Fruit fly (Drosophila melanogaster): ENCODE data around the gene S-Lap1.

Gene S-Lap1

dm6 chr3L:8659601-8660000, 42.6 kb downstream of the S-Lap1 start:
- TF ChIP-seq tj (GFP tag; optimal IDR thresholded peaks at IDR 0.05) (peak; percentile 93), cic (GFP tag; optimal IDR thresholded peaks at IDR 0.05) (no peak)

- TF ChIP-seq cic (GFP tag; optimal IDR thresholded peaks at IDR 0.05) (no peak), CG7045 (GFP tag; optimal IDR thresholded peaks at IDR 0.05) (no peak), pad (GFP tag; optimal IDR thresholded peaks at IDR 0.05) (no peak), ovo (GFP tag; optimal IDR thresholded peaks at IDR 0.05) (no peak), Hr96 (GFP tag; optimal IDR thresholded peaks at IDR 0.05) (no peak), CG1620 (GFP tag; optimal IDR thresholded peaks at IDR 0.05) (no peak), CG7101 (tag; optimal IDR thresholded peaks at IDR 0.05) (no peak), tj (GFP tag; optimal IDR thresholded peaks at IDR 0.05) (no peak), CG33017 (tag; optimal IDR thresholded peaks at IDR 0.05) (no peak), bab1 (GFP tag; optimal IDR thresholded peaks at IDR 0.05) (no peak), Mnt (GFP tag; optimal IDR thresholded peaks at IDR 0.05) (no peak)
Measured at dm6 chr3L:8660800-8661199, 43.8 kb downstream of the S-Lap1 start.

- no peak for TF ChIP-seq cnc (optimal IDR thresholded peaks at IDR 0.05)
- TF ChIP-seq tj (GFP tag; optimal IDR thresholded peaks at IDR 0.05), result peak; percentile 99
- no peak for TF ChIP-seq CG5204 (GFP tag; optimal IDR thresholded peaks at IDR 0.05)
- no peak for TF ChIP-seq kay (GFP tag; ENCODE audit: borderline replicate concordance)
- TF ChIP-seq CG7101 (tag; optimal IDR thresholded peaks at IDR 0.05), result no peak
Measured at dm6 chr3L:8661793-8662669, 45.0 kb downstream of the S-Lap1 start.

dm6 chr3L:8666098-8666497, 49.1 kb downstream of the S-Lap1 start:
- no peak for TF ChIP-seq tj (GFP tag; optimal IDR thresholded peaks at IDR 0.05)
- no peak for TF ChIP-seq kay (GFP tag; ENCODE audit: borderline replicate concordance)
- no peak for TF ChIP-seq Hr96 (GFP tag; optimal IDR thresholded peaks at IDR 0.05)
- TF ChIP-seq CG7101 (tag; optimal IDR thresholded peaks at IDR 0.05), result no peak
- TF ChIP-seq cic (GFP tag; optimal IDR thresholded peaks at IDR 0.05), result no peak
- TF ChIP-seq Clk (GFP tag; optimal IDR thresholded peaks at IDR 0.05), result no peak
- TF ChIP-seq CG14711 (tag; optimal IDR thresholded peaks at IDR 0.05), result no peak
- TF ChIP-seq cnc (optimal IDR thresholded peaks at IDR 0.05), result no peak
- no peak for TF ChIP-seq toe (GFP tag; optimal IDR thresholded peaks at IDR 0.05)
- no peak for TF ChIP-seq pad (GFP tag; optimal IDR thresholded peaks at IDR 0.05)
- no peak for TF ChIP-seq CG11617 (GFP tag; optimal IDR thresholded peaks at IDR 0.05)
- no peak for TF ChIP-seq CG5204 (GFP tag; optimal IDR thresholded peaks at IDR 0.05)

dm6 chr3L:8667809-8668593, 51.0 kb downstream of the S-Lap1 start:
- no peak for TF ChIP-seq cic (GFP tag; optimal IDR thresholded peaks at IDR 0.05)
- no peak for TF ChIP-seq CG12768 (GFP tag; optimal IDR thresholded peaks at IDR 0.05)
- no peak for TF ChIP-seq toe (GFP tag; optimal IDR thresholded peaks at IDR 0.05)
- no peak for TF ChIP-seq CG1620 (GFP tag; optimal IDR thresholded peaks at IDR 0.05)
- no peak for TF ChIP-seq Clk (GFP tag; optimal IDR thresholded peaks at IDR 0.05)
- TF ChIP-seq CG7101 (tag; optimal IDR thresholded peaks at IDR 0.05), result no peak
- no peak for TF ChIP-seq CG11617 (GFP tag; optimal IDR thresholded peaks at IDR 0.05)
- no peak for TF ChIP-seq CG33017 (tag; optimal IDR thresholded peaks at IDR 0.05)
- no peak for TF ChIP-seq pad (GFP tag; optimal IDR thresholded peaks at IDR 0.05)
- TF ChIP-seq bab1 (GFP tag; optimal IDR thresholded peaks at IDR 0.05), result no peak
- no peak for TF ChIP-seq kay (GFP tag; ENCODE audit: borderline replicate concordance)

Data from whole organism, adult.